Worm (Caenorhabditis elegans) whole organism, young adult: ENCODE data around the gene nlp-82.
A peak's percentile ranks its signal among the peaks of the same experiment; 100 is the strongest.

Source experiments
- F10E7.11 ChIP-seq: sonication (generic microtip); optimal IDR thresholded peaks from 2 replicates; lab custom pipeline; 2017; ENCODE audit warnings: mild to moderate bottlenecking, missing genetic modification characterization, moderate library complexity, missing compliant biosample characterization
- F55B11.4 ChIP-seq: sonication (generic microtip); optimal IDR thresholded peaks from 2 replicates; lab custom pipeline; 2016; ENCODE audit warnings: missing compliant biosample characterization, missing genetic modification characterization, borderline replicate concordance; ENCODE audit not compliant: insufficient read depth
- Y53F4B.3 ChIP-seq: fragments of 200-800 bp; sonication (Bioruptor generic); IDR thresholded peaks from 2 replicates; pipeline ENCODE4 v1.3.6; 2022; ENCODE audit warnings: missing genetic modification reagents, missing genetic modification characterization, missing compliant biosample characterization
- ceh-100 ChIP-seq: fragments of 200-800 bp; sonication (Bioruptor generic); IDR thresholded peaks from 2 replicates; pipeline ENCODE4 v1.3.6; 2022; ENCODE audit warnings: missing genetic modification reagents, missing genetic modification characterization, missing compliant biosample characterization
- ceh-79 ChIP-seq: sonication (generic microtip); optimal IDR thresholded peaks from 2 replicates; lab custom pipeline; 2017; ENCODE audit warnings: mild to moderate bottlenecking, missing genetic modification characterization, missing compliant biosample characterization
- dpl-1 ChIP-seq: fragments of 150-350 bp; optimal IDR thresholded peaks from 2 replicates; lab custom pipeline; 2014; ENCODE audit warnings: missing biosample characterization, missing genetic modification reagents, missing genetic modification characterization
- egl-18 ChIP-seq: fragments of 200-800 bp; sonication (Bioruptor generic); IDR thresholded peaks from 2 replicates; pipeline ENCODE4 v1.3.6; 2022; ENCODE audit warnings: missing genetic modification reagents, missing genetic modification characterization, missing compliant biosample characterization
- hmg-1.2 ChIP-seq: fragments of 200-800 bp; sonication (Bioruptor generic); IDR thresholded peaks from 2 replicates; pipeline ENCODE4 v1.3.6; 2022; ENCODE audit warnings: missing genetic modification reagents, missing genetic modification characterization, missing compliant biosample characterization
- nhr-90 ChIP-seq: sonication (generic microtip); optimal IDR thresholded peaks from 2 replicates; lab custom pipeline; 2016; ENCODE audit warnings: missing genotype, mild to moderate bottlenecking, missing genetic modification characterization, missing compliant biosample characterization
- rcor-1 ChIP-seq: fragments of 200-800 bp; sonication (Bioruptor generic); IDR thresholded peaks from 2 replicates; pipeline ENCODE4 v1.3.6; 2022; ENCODE audit warnings: missing genetic modification reagents, missing genetic modification characterization, missing compliant biosample characterization
- sea-2 ChIP-seq: fragments of 200-800 bp; sonication (Bioruptor generic); IDR thresholded peaks from 2 replicates; pipeline ENCODE4 v1.3.6; 2022; ENCODE audit warnings: missing genetic modification characterization, missing compliant biosample characterization
- unc-62 ChIP-seq: fragments of 150-350 bp; optimal IDR thresholded peaks from 2 replicates; lab custom pipeline; 2014; ENCODE audit warnings: missing biosample characterization, missing genetic modification reagents, missing genetic modification characterization
- ztf-22 ChIP-seq: fragments of 200-800 bp; sonication (Bioruptor generic); optimal IDR thresholded peaks from 2 replicates; lab custom pipeline; 2018; ENCODE audit warnings: mild to moderate bottlenecking, missing genetic modification characterization, moderate library complexity, missing compliant biosample characterization

DNA sequence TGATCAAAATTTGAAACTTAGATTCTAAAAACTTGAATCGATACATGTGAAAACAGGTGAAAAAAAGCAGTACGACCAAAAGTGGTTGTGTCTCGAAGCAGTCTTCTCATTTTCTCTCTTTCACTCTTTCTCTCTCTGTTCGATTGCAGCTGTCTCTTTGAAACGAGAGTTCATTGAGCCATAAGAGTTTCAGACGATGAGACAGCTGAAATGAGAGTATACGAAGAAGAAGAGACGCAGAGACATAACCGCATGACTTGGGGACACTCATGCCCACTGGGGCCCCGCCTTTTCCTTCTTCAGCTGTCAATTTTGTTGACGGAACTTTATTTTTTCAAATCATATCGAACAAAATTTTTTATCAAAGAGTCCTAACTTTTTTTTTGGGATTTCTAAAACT is 19.9 kb upstream of the nlp-82 start:
- no peak for TF ChIP-seq dpl-1 (GFP tag; lab: Kevin White, UChicago)
- peak; percentile 1 for TF ChIP-seq nhr-90 (tag; lab: Kevin White, UChicago)
- no peak for TF ChIP-seq ceh-100
- no peak for TF ChIP-seq F10E7.11 (tag; lab: Kevin White, UChicago)
- TF ChIP-seq F55B11.4, result no peak
- peak; percentile 98 for TF ChIP-seq hmg-1.2 (GFP tag; lab: Robert Waterston, UW)
- no peak for TF ChIP-seq rcor-1
- peak; percentile 4; the same call in 1 of the 2 replicates for TF ChIP-seq egl-18 (GFP tag; lab: Robert Waterston, UW)
- peak; percentile 86 for TF ChIP-seq unc-62 (GFP tag; lab: Kevin White, UChicago)
- no peak for TF ChIP-seq sea-2 (GFP tag; lab: Robert Waterston, UW)
- TF ChIP-seq ztf-22, result peak; percentile 20
- no peak for TF ChIP-seq ceh-79
- TF ChIP-seq Y53F4B.3 (GFP tag; lab: Robert Waterston, UW), result no peak
